Worm (Caenorhabditis elegans): ENCODE data around the gene F16G10.3.

DNA sequence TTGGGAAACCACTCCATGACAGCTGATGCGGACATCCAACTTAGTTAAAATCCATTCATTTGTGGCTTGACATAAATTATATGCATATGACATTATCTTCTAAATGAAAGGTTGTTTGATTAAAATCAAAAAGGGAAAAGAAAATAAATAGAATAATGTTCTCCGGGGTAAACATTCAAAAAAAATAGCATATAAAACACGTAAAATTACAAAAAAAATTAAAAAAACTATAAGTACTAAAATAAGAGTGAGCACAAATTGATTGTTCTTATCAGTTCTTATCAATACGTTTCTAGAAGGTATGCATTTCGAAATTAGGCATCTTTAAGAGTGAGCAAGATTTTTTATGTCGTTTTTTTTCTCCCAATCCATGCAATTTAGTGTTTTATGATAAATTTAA, 40.5 kb downstream of the F16G10.3 start, which contains the start of gene fbxa-182:
- TF ChIP-seq fos-1 (tag; optimal IDR thresholded peaks at IDR 0.05) (no peak), nhr-237 (tag; optimal IDR thresholded peaks at IDR 0.05) (no peak), swsn-7 (tag; optimal IDR thresholded peaks at IDR 0.05) (no peak), nhr-71 (tag; optimal IDR thresholded peaks at IDR 0.05) (no peak), lin-13 (GFP tag; optimal IDR thresholded peaks at IDR 0.05) (no peak), F16B12.6 (tag; optimal IDR thresholded peaks at IDR 0.05) (no peak), C04F5.9 (tag; optimal IDR thresholded peaks at IDR 0.05) (no peak)

Data from whole organism, L1 larva.